Worm (Caenorhabditis elegans) whole organism, early embryonic: ENCODE measurements around the gene cey-1.

Experiments
- B0310.2 ChIP-seq: sonication (generic microtip); optimal IDR thresholded peaks from 2 replicates; lab custom pipeline; 2016; ENCODE audit warnings: mild to moderate bottlenecking, missing genetic modification characterization, missing compliant biosample characterization
- ama-1 ChIP-seq: fragments of 150-350 bp; optimal IDR thresholded peaks from 2 replicates; lab custom pipeline; 2014
- ets-7 ChIP-seq: sonication (generic microtip); optimal IDR thresholded peaks from 2 replicates; lab custom pipeline; 2016; ENCODE audit warnings: missing genotype, missing genetic modification characterization, missing compliant biosample characterization
- flt-1 ChIP-seq: fragments of 200-800 bp; sonication (Bioruptor generic); IDR thresholded peaks from 2 replicates; pipeline ENCODE4 v1.3.6; 2022; ENCODE audit warnings: missing genetic modification characterization, missing compliant biosample characterization
- hmbx-1 ChIP-seq: sonication (generic microtip); optimal IDR thresholded peaks from 2 replicates; lab custom pipeline; 2016; ENCODE audit warnings: mild to moderate bottlenecking, missing genetic modification characterization, missing compliant biosample characterization
- pes-1 ChIP-seq: fragments of 200-800 bp; sonication (Bioruptor generic); IDR thresholded peaks from 2 replicates; pipeline ENCODE4 v1.3.6; 2022; ENCODE audit warnings: missing genetic modification reagents, missing genetic modification characterization, missing compliant biosample characterization
- tbx-37 ChIP-seq: fragments of 200-800 bp; sonication (Bioruptor generic); conservative IDR thresholded peaks from 2 replicates; pipeline ENCODE4 v1.3.6; 2022; ENCODE audit warnings: missing genetic modification reagents, missing genetic modification characterization, missing compliant biosample characterization

DNA sequence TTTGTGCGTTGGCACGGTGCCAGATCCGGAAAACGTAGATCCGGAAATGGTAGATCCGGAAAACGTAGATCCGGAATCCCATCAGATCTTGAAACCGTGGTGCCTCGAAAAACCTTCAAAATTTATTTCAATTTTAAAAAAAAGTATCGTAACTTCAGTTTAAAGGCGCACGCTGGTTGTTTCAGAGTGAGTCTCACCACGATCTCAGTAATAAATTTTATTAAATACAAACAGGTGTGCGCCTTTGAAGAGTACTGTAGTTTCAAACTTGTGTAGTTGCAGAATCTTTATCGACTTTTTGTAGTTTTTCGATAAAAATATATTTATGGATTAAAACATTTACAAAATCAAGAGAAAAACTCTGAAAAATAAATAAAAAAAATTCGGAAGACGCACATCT is 9.7 kb upstream of the cey-1 start:
- TF ChIP-seq flt-1 (GFP tag; lab: Robert Waterston, UW) (no peak), ama-1 (lab: Kevin White, UChicago) (no peak), hmbx-1 (tag; lab: Kevin White, UChicago) (no peak), B0310.2 (tag; lab: Kevin White, UChicago) (no peak), tbx-37 (no peak), pes-1 (GFP tag; lab: Robert Waterston, UW) (no peak), ets-7 (tag; lab: Kevin White, UChicago) (no peak)
